Fruit fly (Drosophila melanogaster): ENCODE results near the gene Taf10b.

DNA sequence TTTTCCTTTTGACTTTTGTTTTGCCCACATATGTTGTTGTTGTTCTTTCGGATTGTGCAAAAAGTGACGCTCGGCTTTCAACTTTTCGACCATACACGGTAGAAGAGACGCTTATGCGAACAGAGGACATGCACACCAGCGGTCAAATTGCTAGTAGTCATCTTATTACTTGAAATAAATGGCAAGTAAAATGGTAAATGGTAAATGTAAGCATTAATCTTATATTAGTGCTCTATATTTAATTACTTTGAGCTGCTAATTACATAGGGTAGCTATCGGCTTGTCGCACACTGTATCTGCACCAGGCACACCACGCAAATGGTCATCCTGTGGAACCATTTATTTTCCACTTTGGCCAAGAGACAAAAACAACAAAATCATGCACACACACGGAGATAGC lies 46.3 kb downstream of the Taf10b start:
- TF ChIP-seq pan (optimal IDR thresholded peaks at IDR 0.05) (no peak), psq (optimal IDR thresholded peaks at IDR 0.05) (no peak), Dll (optimal IDR thresholded peaks at IDR 0.05) (no peak), CG8478 (optimal IDR thresholded peaks at IDR 0.05) (no peak)

Measured in whole organism.